Fruit fly (Drosophila melanogaster) whole organism, embryonic: ENCODE measurements around the gene CG16790.

ENCODE experiments used
- ATbp ChIP-seq: fragments of 200-800 bp; sonication (Bioruptor generic); optimal IDR thresholded peaks from 2 replicates; lab custom pipeline; 2017; ENCODE audit warnings: missing biosample characterization, mild to moderate bottlenecking, missing genetic modification characterization, missing genetic modification reagents
- Blimp-1 ChIP-seq: fragments of 200-800 bp; sonication (Bioruptor generic); optimal IDR thresholded peaks from 3 replicates; lab custom pipeline; 2018; ENCODE audit warnings: missing biosample characterization, missing genetic modification characterization, mild to moderate bottlenecking, moderate library complexity, missing genetic modification reagents
- CG10147 ChIP-seq: fragments of 200-800 bp; sonication (Bioruptor generic); optimal IDR thresholded peaks from 2 replicates; lab custom pipeline; 2019; ENCODE audit warnings: missing biosample characterization, mild to moderate bottlenecking, missing genetic modification characterization, moderate library complexity
- CG10431 ChIP-seq: fragments of 200-800 bp; sonication (Bioruptor generic); optimal IDR thresholded peaks from 3 replicates; lab custom pipeline; 2018; ENCODE audit warnings: missing biosample characterization, mild to moderate bottlenecking, missing genetic modification characterization
- CG11247 ChIP-seq: fragments of 200-800 bp; sonication (Bioruptor generic); IDR thresholded peaks from 2 replicates; pipeline ENCODE4 v1.3.6; 2022; ENCODE audit warnings: missing biosample characterization, missing genetic modification characterization
- CG11560 ChIP-seq: fragments of 200-800 bp; sonication (Bioruptor generic); IDR thresholded peaks from 3 replicates; pipeline ENCODE4 v1.3.6; 2022; ENCODE audit warnings: missing biosample characterization, missing genetic modification characterization
- CG13287 ChIP-seq: fragments of 200-800 bp; sonication (Bioruptor generic); IDR thresholded peaks from 2 replicates; pipeline ENCODE4 v1.3.6; 2022; ENCODE audit warnings: missing biosample characterization, missing genetic modification characterization; ENCODE audit not compliant: partially characterized antibody
- CG13296 ChIP-seq: fragments of 200-800 bp; sonication (Bioruptor generic); optimal IDR thresholded peaks from 3 replicates; lab custom pipeline; 2018; ENCODE audit warnings: missing biosample characterization, mild to moderate bottlenecking, missing genetic modification characterization
- CG15601 ChIP-seq: fragments of 200-800 bp; sonication (Bioruptor generic); optimal IDR thresholded peaks from 3 replicates; lab custom pipeline; 2019; ENCODE audit warnings: missing biosample characterization, mild to moderate bottlenecking, missing genetic modification characterization, moderate library complexity
- CG1603 ChIP-seq: fragments of 200-800 bp; sonication (Bioruptor generic); optimal IDR thresholded peaks from 2 replicates; lab custom pipeline; 2019; ENCODE audit warnings: missing biosample characterization, mild to moderate bottlenecking, missing genetic modification characterization, moderate library complexity
- CG17186 ChIP-seq: fragments of 200-800 bp; sonication (Bioruptor generic); optimal IDR thresholded peaks from 3 replicates; lab custom pipeline; 2017; ENCODE audit warnings: missing biosample characterization, missing genetic modification reagents, missing genetic modification characterization
- CG18011 ChIP-seq: fragments of 200-800 bp; sonication (Bioruptor generic); optimal IDR thresholded peaks from 2 replicates; lab custom pipeline; 2017; ENCODE audit warnings: missing biosample characterization, missing genetic modification characterization, mild to moderate bottlenecking, moderate library complexity, missing genotype
- CG2875 ChIP-seq: fragments of 200-800 bp; sonication (Bioruptor generic); optimal IDR thresholded peaks from 2 replicates; lab custom pipeline; 2017; ENCODE audit warnings: missing biosample characterization, mild to moderate bottlenecking, missing genetic modification characterization, missing genetic modification reagents
- CG3281 ChIP-seq: fragments of 200-800 bp; sonication (Bioruptor generic); optimal IDR thresholded peaks from 3 replicates; lab custom pipeline; 2017; ENCODE audit warnings: missing biosample characterization, mild to moderate bottlenecking, missing genetic modification characterization
- CG33557 ChIP-seq: fragments of 200-800 bp; sonication (Bioruptor generic); optimal IDR thresholded peaks from 2 replicates; lab custom pipeline; 2019; ENCODE audit warnings: missing biosample characterization, mild to moderate bottlenecking, missing genetic modification characterization, moderate library complexity
- CG3995 ChIP-seq: fragments of 200-800 bp; sonication (Bioruptor generic); optimal IDR thresholded peaks from 3 replicates; lab custom pipeline; 2016; ENCODE audit warnings: missing biosample characterization, missing genetic modification characterization
- CG4282 ChIP-seq: fragments of 200-800 bp; sonication (Bioruptor generic); optimal IDR thresholded peaks from 2 replicates; lab custom pipeline; 2016; ENCODE audit warnings: missing biosample characterization, missing genetic modification characterization
- CG4360 ChIP-seq: fragments of 200-800 bp; sonication (Bioruptor generic); IDR thresholded peaks from 2 replicates; pipeline ENCODE4 v1.3.6; 2022; ENCODE audit warnings: missing biosample characterization, missing genetic modification characterization
- CG4820 ChIP-seq: fragments of 200-800 bp; sonication (Bioruptor generic); optimal IDR thresholded peaks from 3 replicates; lab custom pipeline; 2016; ENCODE audit warnings: missing biosample characterization, missing genetic modification characterization
- CG8281 ChIP-seq: fragments of 200-800 bp; sonication (Bioruptor generic); optimal IDR thresholded peaks from 2 replicates; lab custom pipeline; 2018; ENCODE audit warnings: missing biosample characterization, mild to moderate bottlenecking, missing genetic modification characterization, moderate library complexity
- CG8924 ChIP-seq: fragments of 200-800 bp; optimal IDR thresholded peaks from 3 replicates; lab custom pipeline; 2019; ENCODE audit warnings: missing biosample characterization, mild to moderate bottlenecking, missing genetic modification characterization, moderate library complexity
- CoRest ChIP-seq: fragments of 200-800 bp; sonication (Bioruptor generic); optimal IDR thresholded peaks from 3 replicates; lab custom pipeline; 2018; ENCODE audit warnings: missing biosample characterization, mild to moderate bottlenecking, missing genetic modification characterization, moderate library complexity
- ERR ChIP-seq: fragments of 200-800 bp; sonication (Bioruptor generic); optimal IDR thresholded peaks from 2 replicates; lab custom pipeline; 2016; ENCODE audit warnings: missing biosample characterization, missing genetic modification characterization
- Fer1 ChIP-seq: fragments of 200-800 bp; sonication (Bioruptor generic); optimal IDR thresholded peaks from 2 replicates; lab custom pipeline; 2017; ENCODE audit warnings: missing biosample characterization, mild to moderate bottlenecking, missing genetic modification characterization
- H2.0 ChIP-seq: fragments of 200-800 bp; sonication (Bioruptor generic); IDR thresholded peaks from 2 replicates; pipeline ENCODE4 v1.3.6; 2022; ENCODE audit warnings: missing biosample characterization, missing genetic modification characterization
- Hr3 ChIP-seq: fragments of 200-800 bp; sonication (Bioruptor generic); optimal IDR thresholded peaks from 3 replicates; lab custom pipeline; 2016; ENCODE audit warnings: missing biosample characterization, missing genetic modification characterization
- Kr ChIP-seq: fragments of 200-800 bp; sonication (Bioruptor generic); optimal IDR thresholded peaks from 2 replicates; lab custom pipeline; 2017; ENCODE audit warnings: missing biosample characterization, mild to moderate bottlenecking, missing genetic modification characterization
- Lpt ChIP-seq: fragments of >200 bp; optimal IDR thresholded peaks from 2 replicates; lab custom pipeline; 2018; ENCODE audit warnings: missing biosample characterization, missing genetic modification characterization
- Oli ChIP-seq: fragments of 200-800 bp; sonication (Bioruptor generic); optimal IDR thresholded peaks from 2 replicates; lab custom pipeline; 2018; ENCODE audit warnings: missing biosample characterization, mild to moderate bottlenecking, missing genetic modification characterization, moderate library complexity
- Opbp ChIP-seq: fragments of 200-800 bp; sonication (Bioruptor generic); IDR thresholded peaks from 3 replicates; pipeline ENCODE4 v1.3.6; 2022; ENCODE audit warnings: missing biosample characterization, missing genetic modification characterization; ENCODE audit not compliant: partially characterized antibody
- Taf1 ChIP-seq: fragments of 200-800 bp; sonication (Bioruptor generic); IDR thresholded peaks from 2 replicates; pipeline ENCODE4 v1.3.6; 2022; ENCODE audit warnings: missing biosample characterization, missing genetic modification characterization
- YL-1 ChIP-seq: fragments of 200-800 bp; sonication (Bioruptor generic); optimal IDR thresholded peaks from 3 replicates; lab custom pipeline; 2017; ENCODE audit warnings: missing biosample characterization, mild to moderate bottlenecking, missing genetic modification characterization
- al ChIP-seq: fragments of 200-800 bp; sonication (Bioruptor generic); IDR thresholded peaks from 2 replicates; pipeline ENCODE4 v1.3.6; 2022; ENCODE audit warnings: missing biosample characterization, missing genetic modification characterization
- az2 ChIP-seq: fragments of 200-800 bp; sonication (Bioruptor generic); optimal IDR thresholded peaks from 3 replicates; lab custom pipeline; 2016; ENCODE audit warnings: missing biosample characterization, missing genetic modification characterization
- btn ChIP-seq: fragments of 200-800 bp; sonication (Bioruptor generic); optimal IDR thresholded peaks from 2 replicates; lab custom pipeline; 2016; ENCODE audit warnings: missing biosample characterization, missing genetic modification characterization
- chm ChIP-seq: fragments of 200-800 bp; sonication (Bioruptor generic); IDR thresholded peaks from 2 replicates; pipeline ENCODE4 v1.3.6; 2022; ENCODE audit warnings: missing biosample characterization, missing genetic modification characterization
- crol ChIP-seq: fragments of 200-800 bp; sonication (Bioruptor generic); IDR thresholded peaks from 2 replicates; pipeline ENCODE4 v1.3.6; 2022; ENCODE audit warnings: missing biosample characterization, missing genetic modification characterization
- cwo ChIP-seq: fragments of 200-800 bp; sonication (Bioruptor generic); optimal IDR thresholded peaks from 3 replicates; lab custom pipeline; 2017; ENCODE audit warnings: missing biosample characterization, missing genetic modification characterization, mild to moderate bottlenecking, moderate library complexity, missing genetic modification reagents
- esg ChIP-seq: fragments of 200-800 bp; sonication (Bioruptor generic); conservative IDR thresholded peaks from 2 replicates; pipeline ENCODE4 v1.3.6; 2022; ENCODE audit warnings: missing biosample characterization, missing genetic modification characterization
- gem ChIP-seq: fragments of 200-800 bp; sonication (Bioruptor generic); optimal IDR thresholded peaks from 2 replicates; lab custom pipeline; 2019; ENCODE audit warnings: missing biosample characterization, mild to moderate bottlenecking, missing genetic modification characterization, moderate library complexity
- gro ChIP-seq: fragments of 200-800 bp; sonication (Bioruptor generic); optimal IDR thresholded peaks from 2 replicates; lab custom pipeline; 2016; ENCODE audit warnings: missing biosample characterization, missing genetic modification characterization
- hth ChIP-seq: fragments of >200 bp; optimal IDR thresholded peaks from 2 replicates; lab custom pipeline; 2017; ENCODE audit warnings: inconsistent platforms
- kay ChIP-seq: fragments of 200-800 bp; sonication (Bioruptor generic); optimal IDR thresholded peaks from 2 replicates; lab custom pipeline; 2016; ENCODE audit warnings: missing biosample characterization, missing genetic modification characterization
- oc ChIP-seq: fragments of 200-800 bp; sonication (Bioruptor generic); optimal IDR thresholded peaks from 2 replicates; lab custom pipeline; 2018; ENCODE audit warnings: missing biosample characterization, mild to moderate bottlenecking, missing genetic modification characterization, moderate library complexity
- pita ChIP-seq: fragments of 200-800 bp; sonication (Bioruptor generic); optimal IDR thresholded peaks from 2 replicates; lab custom pipeline; 2017; ENCODE audit warnings: missing biosample characterization, mild to moderate bottlenecking, missing genetic modification characterization
- scrt ChIP-seq: fragments of 200-800 bp; sonication (Bioruptor generic); optimal IDR thresholded peaks from 2 replicates; lab custom pipeline; 2018; ENCODE audit warnings: missing biosample characterization, mild to moderate bottlenecking, missing genetic modification characterization, moderate library complexity
- ssp ChIP-seq: fragments of 200-800 bp; sonication (Bioruptor generic); IDR thresholded peaks from 2 replicates; pipeline ENCODE4 v1.3.6; 2022; ENCODE audit warnings: missing biosample characterization, missing genetic modification characterization
- tin ChIP-seq: fragments of 200-800 bp; sonication (Bioruptor generic); optimal IDR thresholded peaks from 3 replicates; lab custom pipeline; 2016; ENCODE audit warnings: missing biosample characterization, missing genetic modification characterization
- trem ChIP-seq: fragments of 200-800 bp; optimal IDR thresholded peaks from 3 replicates; lab custom pipeline; 2019; ENCODE audit warnings: missing biosample characterization, mild to moderate bottlenecking, missing genetic modification characterization, moderate library complexity
- unpg ChIP-seq: fragments of 200-800 bp; sonication (Bioruptor generic); optimal IDR thresholded peaks from 3 replicates; lab custom pipeline; 2018; ENCODE audit warnings: missing biosample characterization, mild to moderate bottlenecking, missing genetic modification characterization, moderate library complexity
- zfh1 ChIP-seq: fragments of 200-800 bp; sonication (Bioruptor generic); IDR thresholded peaks from 3 replicates; pipeline ENCODE4 v1.3.6; 2022; ENCODE audit warnings: missing biosample characterization, missing genetic modification characterization

The CG16790 gene

DNA sequence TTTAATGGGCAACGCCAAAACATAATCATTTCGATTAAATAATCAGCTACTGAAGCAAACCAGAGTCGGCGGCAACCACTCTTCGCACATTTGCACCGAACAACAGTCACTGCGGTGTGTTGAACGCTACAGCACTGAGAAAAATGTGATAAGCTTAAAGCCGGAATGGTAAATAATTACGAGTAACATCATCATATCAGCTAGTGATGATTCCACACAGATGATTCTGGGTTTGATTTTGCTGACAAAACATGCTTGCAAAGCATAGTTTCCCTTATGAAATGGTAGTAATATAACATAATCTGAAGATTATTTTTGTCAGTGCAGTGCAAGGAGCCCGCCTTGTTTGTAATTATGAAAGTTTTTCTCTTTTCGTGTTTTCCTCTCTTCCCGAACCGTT is 28.1 kb upstream of the CG16790 start (continued):
- TF ChIP-seq cwo (GFP tag; lab: Kevin White, UChicago) (no peak), Oli (peak; percentile 74), btn (no peak), az2 (GFP tag; lab: Kevin White, UChicago) (peak; percentile 59), CG8281 (tag; lab: Kevin White, UChicago) (no peak), CG13296 (GFP tag; lab: Kevin White, UChicago) (no peak), CG4820 (GFP tag; lab: Kevin White, UChicago) (peak; percentile 71), CoRest (tag; lab: Kevin White, UChicago) (peak; percentile 54), crol (no peak), chm (peak; percentile 49; the same call in 1 of the 2 replicates), CG8924 (tag; lab: Kevin White, UChicago) (peak; percentile 46), ssp (GFP tag; lab: Robert Waterston, UW) (peak; percentile 33; the same call in 1 of the 2 replicates), Lpt (GFP tag; lab: Kevin White, UChicago) (no peak), CG17186 (GFP tag; lab: Kevin White, UChicago) (peak; percentile 33), H2.0 (GFP tag; lab: Robert Waterston, UW) (peak; percentile 43; the same call in 1 of the 2 replicates), CG13287 (GFP tag; lab: Robert Waterston, UW) (no peak), CG3281 (peak; percentile 31), ERR (no peak), ATbp (GFP tag; lab: Kevin White, UChicago) (peak; percentile 46), CG18011 (GFP tag; lab: Kevin White, UChicago) (no peak), CG3995 (GFP tag; lab: Kevin White, UChicago) (no peak), Taf1 (GFP tag; lab: Robert Waterston, UW) (no peak), Opbp (GFP tag; lab: Robert Waterston, UW) (no peak), trem (tag; lab: Kevin White, UChicago) (peak; percentile 35), YL-1 (GFP tag; lab: Kevin White, UChicago) (no peak), Fer1 (GFP tag; lab: Kevin White, UChicago) (no peak), CG4360 (no peak), gro (no peak), CG11560 (no peak), CG4282 (GFP tag; lab: Kevin White, UChicago) (no peak), oc (tag; lab: Kevin White, UChicago) (peak; percentile 44), al (GFP tag; lab: Robert Waterston, UW) (no peak), CG10147 (GFP tag; lab: Kevin White, UChicago) (no peak), CG15601 (tag; lab: Kevin White, UChicago) (peak; percentile 19), unpg (GFP tag; lab: Kevin White, UChicago) (peak; percentile 63), CG10431 (GFP tag; lab: Kevin White, UChicago) (no peak), kay (GFP tag; lab: Kevin White, UChicago) (no peak), pita (GFP tag; lab: Kevin White, UChicago) (no peak), esg (GFP tag; lab: Robert Waterston, UW) (no peak; the same call in 1 of the 2 replicates), gem (tag; lab: Kevin White, UChicago) (peak; percentile 78), hth (no peak), Hr3 (GFP tag; lab: Kevin White, UChicago) (peak; percentile 32), scrt (GFP tag; lab: Kevin White, UChicago) (no peak), zfh1 (GFP tag; lab: Robert Waterston, UW) (peak; percentile 75), CG1603 (tag; lab: Kevin White, UChicago) (peak; percentile 82), tin (GFP tag; lab: Kevin White, UChicago) (peak; percentile 64), Kr (no peak), CG11247 (no peak), CG2875 (GFP tag; lab: Kevin White, UChicago) (peak; percentile 54), CG33557 (GFP tag; lab: Kevin White, UChicago) (peak; percentile 51), Blimp-1 (GFP tag; lab: Kevin White, UChicago) (peak; percentile 74)
